Fruit fly (Drosophila melanogaster) whole organism, embryonic: ENCODE data around the gene TyrRII.
A peak's percentile ranks its signal among the peaks of the same experiment; 100 is the strongest.

Source experiments
- Asciz ChIP-seq: fragments of 200-800 bp; sonication (Bioruptor generic); optimal IDR thresholded peaks from 2 replicates; lab custom pipeline; 2017; ENCODE audit warnings: missing biosample characterization, mild to moderate bottlenecking, missing genetic modification characterization, missing genetic modification reagents
- CG10147 ChIP-seq: fragments of 200-800 bp; sonication (Bioruptor generic); optimal IDR thresholded peaks from 2 replicates; lab custom pipeline; 2019; ENCODE audit warnings: missing biosample characterization, mild to moderate bottlenecking, missing genetic modification characterization, moderate library complexity
- CG10462 ChIP-seq: fragments of 200-800 bp; sonication (Bioruptor generic); optimal IDR thresholded peaks from 2 replicates; lab custom pipeline; 2016; ENCODE audit warnings: missing biosample characterization, missing genetic modification characterization
- CG11456 ChIP-seq: fragments of 200-800 bp; sonication (Bioruptor generic); IDR thresholded peaks from 3 replicates; pipeline ENCODE4 v1.3.6; 2022; ENCODE audit warnings: missing biosample characterization, missing genetic modification characterization
- CG17328 ChIP-seq: fragments of 200-800 bp; sonication (Bioruptor generic); IDR thresholded peaks from 2 replicates; pipeline ENCODE4 v1.3.6; 2022; ENCODE audit warnings: missing biosample characterization, missing genetic modification characterization
- CG17361 ChIP-seq: fragments of 200-800 bp; sonication (Bioruptor generic); IDR thresholded peaks from 3 replicates; pipeline ENCODE4 v1.3.6; 2022; ENCODE audit warnings: missing biosample characterization, missing genetic modification characterization
- CG18619 ChIP-seq: fragments of 200-800 bp; sonication (Bioruptor generic); optimal IDR thresholded peaks from 3 replicates; lab custom pipeline; 2017; ENCODE audit warnings: missing biosample characterization, mild to moderate bottlenecking, missing genetic modification characterization
- CG30020 ChIP-seq: fragments of 200-800 bp; optimal IDR thresholded peaks from 2 replicates; lab custom pipeline; 2019; ENCODE audit warnings: missing biosample characterization, mild to moderate bottlenecking, missing genetic modification characterization, moderate library complexity
- CG31224 ChIP-seq: fragments of 200-800 bp; sonication (Bioruptor generic); IDR thresholded peaks from 2 replicates; pipeline ENCODE4 v1.3.6; 2022; ENCODE audit warnings: missing biosample characterization, missing genetic modification characterization
- CG4282 ChIP-seq: fragments of 200-800 bp; sonication (Bioruptor generic); optimal IDR thresholded peaks from 2 replicates; lab custom pipeline; 2016; ENCODE audit warnings: missing biosample characterization, missing genetic modification characterization
- CG4404 ChIP-seq: fragments of 200-800 bp; sonication (Bioruptor generic); IDR thresholded peaks from 2 replicates; pipeline ENCODE4 v1.3.6; 2022; ENCODE audit warnings: missing biosample characterization, missing genetic modification characterization
- CG4730 ChIP-seq: fragments of 200-800 bp; sonication (Bioruptor generic); IDR thresholded peaks from 2 replicates; pipeline ENCODE4 v1.3.6; 2022; ENCODE audit warnings: missing biosample characterization, missing genetic modification characterization
- CG6254 ChIP-seq: fragments of 200-800 bp; sonication (Bioruptor generic); optimal IDR thresholded peaks from 3 replicates; lab custom pipeline; 2017; ENCODE audit warnings: mild to moderate bottlenecking, missing biosample characterization, missing genetic modification reagents, missing genetic modification characterization
- CG6654 ChIP-seq: fragments of 200-800 bp; sonication (Bioruptor generic); optimal IDR thresholded peaks from 2 replicates; lab custom pipeline; 2017; ENCODE audit warnings: missing biosample characterization, mild to moderate bottlenecking, missing genetic modification characterization
- CG7372 ChIP-seq: fragments of 200-800 bp; sonication (Bioruptor generic); IDR thresholded peaks from 2 replicates; pipeline ENCODE4 v1.3.6; 2022; ENCODE audit warnings: missing biosample characterization, missing genetic modification characterization
- CG9215 ChIP-seq: fragments of 200-800 bp; sonication (Bioruptor generic); IDR thresholded peaks from 2 replicates; pipeline ENCODE4 v1.3.6; 2022; ENCODE audit warnings: missing biosample characterization, missing genetic modification characterization
- CG9817 ChIP-seq: fragments of 200-800 bp; sonication (Bioruptor generic); optimal IDR thresholded peaks from 2 replicates; lab custom pipeline; 2018; ENCODE audit warnings: missing biosample characterization, mild to moderate bottlenecking, missing genetic modification characterization, moderate library complexity
- D19A ChIP-seq: fragments of 200-800 bp; optimal IDR thresholded peaks from 3 replicates; lab custom pipeline; 2019; ENCODE audit warnings: missing biosample characterization, mild to moderate bottlenecking, missing genetic modification characterization, moderate library complexity
- D19B ChIP-seq: fragments of 200-800 bp; sonication (Bioruptor generic); optimal IDR thresholded peaks from 2 replicates; lab custom pipeline; 2017; ENCODE audit warnings: missing biosample characterization, mild to moderate bottlenecking, missing genetic modification characterization
- Dad ChIP-seq: fragments of 200-800 bp; sonication (Bioruptor generic); optimal IDR thresholded peaks from 3 replicates; lab custom pipeline; 2016; ENCODE audit warnings: missing biosample characterization, missing genetic modification characterization
- Elba2 ChIP-seq: fragments of 200-800 bp; sonication (Bioruptor generic); optimal IDR thresholded peaks from 3 replicates; lab custom pipeline; 2016; ENCODE audit warnings: missing biosample characterization, missing genetic modification characterization
- HmgZ ChIP-seq: fragments of 200-800 bp; sonication (Bioruptor generic); optimal IDR thresholded peaks from 2 replicates; lab custom pipeline; 2018; ENCODE audit warnings: missing biosample characterization, mild to moderate bottlenecking, missing genetic modification characterization
- Lhr ChIP-seq: fragments of 200-800 bp; sonication (Bioruptor generic); optimal IDR thresholded peaks from 3 replicates; lab custom pipeline; 2017; ENCODE audit warnings: mild to moderate bottlenecking, missing biosample characterization, missing genetic modification reagents, missing genetic modification characterization
- Mad ChIP-seq: fragments of 200-800 bp; sonication (Bioruptor generic); optimal IDR thresholded peaks from 2 replicates; lab custom pipeline; 2016; ENCODE audit warnings: missing biosample characterization, missing genetic modification characterization
- Meics ChIP-seq: fragments of 200-800 bp; sonication (Bioruptor generic); optimal IDR thresholded peaks from 2 replicates; lab custom pipeline; 2017; ENCODE audit warnings: missing biosample characterization, mild to moderate bottlenecking, missing genetic modification characterization
- Nf-YB ChIP-seq: fragments of 200-800 bp; sonication (Bioruptor generic); optimal IDR thresholded peaks from 3 replicates; lab custom pipeline; 2019; ENCODE audit warnings: missing biosample characterization, mild to moderate bottlenecking, missing genetic modification characterization, moderate library complexity
- Oaz ChIP-seq: fragments of 200-800 bp; sonication (Bioruptor generic); IDR thresholded peaks from 2 replicates; pipeline ENCODE4 v1.3.6; 2022; ENCODE audit warnings: missing biosample characterization, missing genetic modification characterization
- Oli ChIP-seq: fragments of 200-800 bp; sonication (Bioruptor generic); optimal IDR thresholded peaks from 2 replicates; lab custom pipeline; 2018; ENCODE audit warnings: missing biosample characterization, mild to moderate bottlenecking, missing genetic modification characterization, moderate library complexity
- PHDP ChIP-seq: fragments of 200-800 bp; sonication (Bioruptor generic); optimal IDR thresholded peaks from 3 replicates; lab custom pipeline; 2018; ENCODE audit warnings: missing biosample characterization, mild to moderate bottlenecking, missing genetic modification characterization, moderate library complexity
- Pdp1 ChIP-seq, 2 experiments: fragments of 200-800 bp; sonication (Bioruptor generic); optimal IDR thresholded peaks; 3 replicates each; lab custom pipeline; 2016; ENCODE audit warnings: missing biosample characterization in 2 of 2, missing genetic modification characterization in 2 of 2, mild to moderate bottlenecking in 1 of 2, moderate library complexity in 1 of 2
- YL-1 ChIP-seq: fragments of 200-800 bp; sonication (Bioruptor generic); optimal IDR thresholded peaks from 3 replicates; lab custom pipeline; 2017; ENCODE audit warnings: missing biosample characterization, mild to moderate bottlenecking, missing genetic modification characterization
- bcd ChIP-seq: fragments of 200-800 bp; sonication (Bioruptor generic); optimal IDR thresholded peaks from 2 replicates; lab custom pipeline; 2017; ENCODE audit warnings: missing biosample characterization, mild to moderate bottlenecking, missing genetic modification characterization
- br ChIP-seq: fragments of >200 bp; optimal IDR thresholded peaks from 2 replicates; lab custom pipeline; 2017
- cg ChIP-seq: fragments of 200-800 bp; sonication (Bioruptor generic); optimal IDR thresholded peaks from 3 replicates; lab custom pipeline; 2019; ENCODE audit warnings: missing biosample characterization, mild to moderate bottlenecking, missing genetic modification characterization, moderate library complexity
- croc ChIP-seq: fragments of 200-800 bp; sonication (Bioruptor generic); conservative IDR thresholded peaks from 3 replicates; pipeline ENCODE4 v1.3.6; 2022; ENCODE audit warnings: missing biosample characterization, missing genetic modification characterization
- ewg ChIP-seq: fragments of 200-800 bp; sonication (Bioruptor generic); optimal IDR thresholded peaks from 3 replicates; lab custom pipeline; 2017; ENCODE audit warnings: mild to moderate bottlenecking, missing biosample characterization, missing genetic modification reagents, missing genetic modification characterization
- gem ChIP-seq: fragments of 200-800 bp; sonication (Bioruptor generic); optimal IDR thresholded peaks from 2 replicates; lab custom pipeline; 2019; ENCODE audit warnings: missing biosample characterization, mild to moderate bottlenecking, missing genetic modification characterization, moderate library complexity
- ham ChIP-seq: fragments of 200-800 bp; sonication (Bioruptor generic); IDR thresholded peaks from 2 replicates; pipeline ENCODE4 v1.3.6; 2022; ENCODE audit warnings: missing biosample characterization, missing genetic modification characterization
- hb ChIP-seq: fragments of 200-800 bp; sonication (Bioruptor generic); IDR thresholded peaks from 3 replicates; pipeline ENCODE4 v1.3.6; 2022; ENCODE audit warnings: missing biosample characterization, missing genetic modification characterization; ENCODE audit not compliant: partially characterized antibody
- ken ChIP-seq: fragments of 200-800 bp; sonication (Bioruptor generic); IDR thresholded peaks from 3 replicates; pipeline ENCODE4 v1.3.6; 2022; ENCODE audit warnings: missing biosample characterization, missing genetic modification characterization
- lilli ChIP-seq: fragments of 200-800 bp; sonication (Bioruptor generic); optimal IDR thresholded peaks from 3 replicates; lab custom pipeline; 2016; ENCODE audit warnings: missing biosample characterization, missing genetic modification characterization
- oc ChIP-seq: fragments of 200-800 bp; sonication (Bioruptor generic); optimal IDR thresholded peaks from 2 replicates; lab custom pipeline; 2018; ENCODE audit warnings: missing biosample characterization, mild to moderate bottlenecking, missing genetic modification characterization, moderate library complexity
- ro ChIP-seq: fragments of 200-800 bp; sonication (Bioruptor generic); IDR thresholded peaks from 2 replicates; pipeline ENCODE4 v1.3.6; 2022; ENCODE audit warnings: missing biosample characterization, missing genetic modification characterization
- shn ChIP-seq: fragments of 200-800 bp; sonication (Bioruptor generic); optimal IDR thresholded peaks from 3 replicates; lab custom pipeline; 2016; ENCODE audit warnings: missing biosample characterization, missing genetic modification characterization
- sob ChIP-seq: fragments of 200-800 bp; sonication (Bioruptor generic); IDR thresholded peaks from 2 replicates; pipeline ENCODE4 v1.3.6; 2022; ENCODE audit warnings: missing biosample characterization, missing genetic modification characterization
- tgo ChIP-seq: fragments of 200-800 bp; sonication (Bioruptor generic); IDR thresholded peaks from 3 replicates; pipeline ENCODE4 v1.3.6; 2022; ENCODE audit warnings: missing biosample characterization, missing genetic modification characterization
- tna ChIP-seq: fragments of 200-800 bp; sonication (Bioruptor generic); IDR thresholded peaks from 2 replicates; pipeline ENCODE4 v1.3.6; 2022; ENCODE audit warnings: missing biosample characterization, missing genetic modification characterization; ENCODE audit not compliant: partially characterized antibody
- wdn ChIP-seq: fragments of 200-800 bp; sonication (Bioruptor generic); IDR thresholded peaks from 2 replicates; pipeline ENCODE4 v1.3.6; 2022; ENCODE audit warnings: missing biosample characterization, missing genetic modification characterization
- wek ChIP-seq: fragments of 200-800 bp; sonication (Bioruptor generic); optimal IDR thresholded peaks from 3 replicates; lab custom pipeline; 2018; ENCODE audit warnings: missing biosample characterization, mild to moderate bottlenecking, missing genetic modification characterization, moderate library complexity

Gene TyrRII

DNA sequence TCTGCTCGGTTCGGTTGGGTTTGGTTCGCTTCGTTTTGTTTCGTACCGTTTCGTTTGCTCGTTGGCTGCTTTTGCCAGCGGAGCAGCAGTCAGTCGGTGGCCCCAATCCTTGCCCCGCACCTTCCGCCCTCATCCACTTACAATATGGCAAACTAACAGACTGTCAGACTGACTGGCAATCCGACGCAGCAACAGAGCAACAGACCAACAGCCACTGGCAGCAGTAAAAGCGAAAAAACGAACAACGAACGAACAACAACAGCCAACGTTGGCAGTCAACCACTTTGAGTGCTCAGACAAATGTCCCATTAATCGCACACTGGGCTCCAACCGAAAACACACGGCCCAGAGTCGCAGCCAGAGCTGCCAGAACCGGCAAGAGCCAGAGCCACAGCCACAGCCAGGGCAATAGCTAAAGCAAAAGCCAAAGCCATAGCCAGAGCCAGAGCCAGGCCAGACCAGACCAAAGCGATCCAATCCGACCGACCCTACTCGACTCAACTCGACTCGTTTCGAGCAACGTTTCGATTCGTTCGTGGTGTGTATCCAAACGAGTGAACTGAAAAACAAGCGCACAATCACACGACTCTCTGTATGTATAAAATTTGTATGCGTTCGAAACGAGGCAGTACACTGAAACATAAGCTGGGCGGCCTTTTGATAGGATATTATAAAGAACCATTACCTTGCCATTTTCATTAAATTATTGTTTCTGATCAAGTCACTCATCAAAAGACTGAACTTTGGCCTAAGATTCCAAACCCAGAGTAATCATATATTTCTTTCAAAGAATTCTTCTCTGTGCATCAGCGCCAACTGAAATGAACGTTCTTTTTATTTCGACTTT, 32.5 kb upstream of the TyrRII start (continued):
- peak; percentile 99 for TF ChIP-seq CG18619 (GFP tag; lab: Kevin White, UChicago)
- peak; percentile 99 for TF ChIP-seq Meics
- TF ChIP-seq cg, result peak; percentile 45
- peak; percentile 99 for TF ChIP-seq CG10462
- TF ChIP-seq CG17328 (GFP tag; lab: Robert Waterston, UW), result peak; percentile 99
- TF ChIP-seq gem, result peak; percentile 99
- peak; percentile 99 for TF ChIP-seq lilli (GFP tag; lab: Kevin White, UChicago)
- peak; percentile 97 for TF ChIP-seq Lhr
- peak; percentile 99 for TF ChIP-seq Dad (GFP tag; lab: Kevin White, UChicago)
- peak; percentile 92 for TF ChIP-seq wek (GFP tag; lab: Kevin White, UChicago)
- TF ChIP-seq ro (GFP tag; lab: Robert Waterston, UW), result peak; percentile 97
- peak; percentile 98 for TF ChIP-seq CG6254 (GFP tag; lab: Kevin White, UChicago)
- TF ChIP-seq D19B, result peak; percentile 94
- peak; percentile 99 for TF ChIP-seq Oli (tag; lab: Kevin White, UChicago)
- TF ChIP-seq CG7372 (GFP tag; lab: Robert Waterston, UW), result peak; percentile 98
- no peak for TF ChIP-seq tna (GFP tag; lab: Robert Waterston, UW)
- TF ChIP-seq CG10147 (GFP tag; lab: Kevin White, UChicago), result peak; percentile 97
- peak; percentile 96 for TF ChIP-seq ham (GFP tag; lab: Robert Waterston, UW)
- TF ChIP-seq sob (GFP tag; lab: Robert Waterston, UW), result peak; percentile 99
- TF ChIP-seq CG6654 (GFP tag; lab: Kevin White, UChicago), result peak; percentile 94
- TF ChIP-seq bcd (GFP tag; lab: Kevin White, UChicago), result peak; percentile 99
- peak; percentile 97 for TF ChIP-seq CG31224 (GFP tag; lab: Robert Waterston, UW)
- peak; percentile 97 for TF ChIP-seq croc (GFP tag; lab: Robert Waterston, UW)
- peak; percentile 98 to 99 for TF ChIP-seq Pdp1 (GFP tag; optimal IDR thresholded peaks at IDR 0.05; lab: Kevin White, UChicago)
- peak; percentile 95 for TF ChIP-seq CG4404 (GFP tag; lab: Robert Waterston, UW)
- TF ChIP-seq CG30020 (tag; lab: Kevin White, UChicago), result peak; percentile 80
- peak; percentile 99 for TF ChIP-seq CG17361 (GFP tag; lab: Robert Waterston, UW)
- TF ChIP-seq Mad (GFP tag; lab: Kevin White, UChicago), result peak; percentile 99
- TF ChIP-seq shn, result peak; percentile 99
- no peak for TF ChIP-seq hb
- TF ChIP-seq tgo (GFP tag; lab: Robert Waterston, UW), result peak; percentile 99
- TF ChIP-seq br (lab: Kevin White, UChicago), result no peak
- peak; percentile 88 for TF ChIP-seq Nf-YB (GFP tag; lab: Kevin White, UChicago)
- TF ChIP-seq CG4730, result peak; percentile 99
- TF ChIP-seq oc, result peak; percentile 99
- peak; percentile 98 for TF ChIP-seq wdn (GFP tag; lab: Robert Waterston, UW)
- peak; percentile 99 for TF ChIP-seq PHDP (tag; lab: Kevin White, UChicago)
- TF ChIP-seq HmgZ (tag; lab: Kevin White, UChicago), result peak; percentile 98
- TF ChIP-seq Asciz, result peak; percentile 99
- peak; percentile 96 for TF ChIP-seq D19A (tag; lab: Kevin White, UChicago)
- TF ChIP-seq Oaz (GFP tag; lab: Robert Waterston, UW), result peak; percentile 97
- peak; percentile 97 for TF ChIP-seq CG4282 (GFP tag; lab: Kevin White, UChicago)
- peak; percentile 97 for TF ChIP-seq CG9215 (GFP tag; lab: Robert Waterston, UW)
- TF ChIP-seq ken (GFP tag; lab: Robert Waterston, UW), result peak; percentile 99
- peak; percentile 97 for TF ChIP-seq CG9817
- TF ChIP-seq Elba2 (GFP tag; lab: Kevin White, UChicago), result peak; percentile 75
- peak; percentile 99 for TF ChIP-seq CG11456 (GFP tag; lab: Robert Waterston, UW)
- TF ChIP-seq YL-1 (GFP tag; lab: Kevin White, UChicago), result peak; percentile 98
- peak; percentile 98 for TF ChIP-seq ewg
